Fruit fly (Drosophila melanogaster): ENCODE data around the gene CG32797.

The CG32797 gene

dm6 chrX:2425755-2426154 lies at the start of gene CG32797:
TSS of gene CG32797 (minus strand) at chrX:2425855.
- TF ChIP-seq ovo (GFP tag; optimal IDR thresholded peaks at IDR 0.05) (no peak), CG14711 (tag; optimal IDR thresholded peaks at IDR 0.05) (no peak), CG1620 (GFP tag; optimal IDR thresholded peaks at IDR 0.05) (no peak), CG11617 (GFP tag; optimal IDR thresholded peaks at IDR 0.05) (no peak), Crg-1 (GFP tag; optimal IDR thresholded peaks at IDR 0.05) (no peak), pad (GFP tag; optimal IDR thresholded peaks at IDR 0.05) (no peak)

- TF ChIP-seq CG14711 (tag; optimal IDR thresholded peaks at IDR 0.05) (no peak), CG7101 (tag; optimal IDR thresholded peaks at IDR 0.05) (no peak), toe (GFP tag; optimal IDR thresholded peaks at IDR 0.05) (no peak), bab1 (GFP tag; optimal IDR thresholded peaks at IDR 0.05) (no peak), tj (GFP tag; optimal IDR thresholded peaks at IDR 0.05) (no peak), Mnt (GFP tag; optimal IDR thresholded peaks at IDR 0.05) (no peak), CG12768 (GFP tag; optimal IDR thresholded peaks at IDR 0.05) (no peak), cic (GFP tag; optimal IDR thresholded peaks at IDR 0.05) (no peak), CG33017 (tag; optimal IDR thresholded peaks at IDR 0.05) (no peak), cnc (optimal IDR thresholded peaks at IDR 0.05) (no peak), kay (GFP tag; ENCODE audit: borderline replicate concordance) (no peak), Clk (GFP tag; optimal IDR thresholded peaks at IDR 0.05) (no peak), Hr96 (GFP tag; optimal IDR thresholded peaks at IDR 0.05) (no peak), CG5204 (GFP tag; optimal IDR thresholded peaks at IDR 0.05) (no peak), Crg-1 (GFP tag; optimal IDR thresholded peaks at IDR 0.05) (no peak), CG11617 (GFP tag; optimal IDR thresholded peaks at IDR 0.05) (no peak), pad (GFP tag; optimal IDR thresholded peaks at IDR 0.05) (no peak)
Measured at dm6 chrX:2469843-2470442, 44.3 kb upstream of the CG32797 start, which contains the start of gene boi. TSS of gene boi (minus strand) at chrX:2470043.

- TF ChIP-seq CG33017 (tag; optimal IDR thresholded peaks at IDR 0.05) = no peak
- TF ChIP-seq CG11617 (GFP tag; optimal IDR thresholded peaks at IDR 0.05) = no peak
- no peak for TF ChIP-seq toe (GFP tag; optimal IDR thresholded peaks at IDR 0.05)
- TF ChIP-seq kay (GFP tag; ENCODE audit: borderline replicate concordance) = no peak
- TF ChIP-seq Clk (GFP tag; optimal IDR thresholded peaks at IDR 0.05) = no peak
- TF ChIP-seq CG7101 (tag; optimal IDR thresholded peaks at IDR 0.05) = no peak
- no peak for TF ChIP-seq CG12768 (GFP tag; optimal IDR thresholded peaks at IDR 0.05)
- TF ChIP-seq bab1 (GFP tag; optimal IDR thresholded peaks at IDR 0.05) = no peak
- TF ChIP-seq CG7045 (GFP tag; optimal IDR thresholded peaks at IDR 0.05) = no peak
- no peak for TF ChIP-seq ovo (GFP tag; optimal IDR thresholded peaks at IDR 0.05)
- TF ChIP-seq Crg-1 (GFP tag; optimal IDR thresholded peaks at IDR 0.05) = no peak
Measured at dm6 chrX:2468576-2468975, 42.9 kb upstream of the CG32797 start.

dm6 chrX:2466919-2467318 lies 41.3 kb upstream of the CG32797 start:
- TF ChIP-seq bab1 (GFP tag; optimal IDR thresholded peaks at IDR 0.05) (no peak), CG12768 (GFP tag; optimal IDR thresholded peaks at IDR 0.05) (no peak), cnc (optimal IDR thresholded peaks at IDR 0.05) (no peak), CG33017 (tag; optimal IDR thresholded peaks at IDR 0.05) (no peak), ovo (GFP tag; optimal IDR thresholded peaks at IDR 0.05) (no peak), CG5204 (GFP tag; optimal IDR thresholded peaks at IDR 0.05) (no peak)

dm6 chrX:2465687-2466086 lies 40.0 kb upstream of the CG32797 start:
- TF ChIP-seq CG11617 (GFP tag; optimal IDR thresholded peaks at IDR 0.05) (no peak), CG12768 (GFP tag; optimal IDR thresholded peaks at IDR 0.05) (no peak), Clk (GFP tag; optimal IDR thresholded peaks at IDR 0.05) (no peak), CG5204 (GFP tag; optimal IDR thresholded peaks at IDR 0.05) (no peak), toe (GFP tag; optimal IDR thresholded peaks at IDR 0.05) (no peak)

- TF ChIP-seq CG11617 (GFP tag; optimal IDR thresholded peaks at IDR 0.05) (no peak), cnc (optimal IDR thresholded peaks at IDR 0.05) (no peak), Hr96 (GFP tag; optimal IDR thresholded peaks at IDR 0.05) (no peak), CG33017 (tag; optimal IDR thresholded peaks at IDR 0.05) (no peak), pad (GFP tag; optimal IDR thresholded peaks at IDR 0.05) (no peak), CG14711 (tag; optimal IDR thresholded peaks at IDR 0.05) (no peak), CG12768 (GFP tag; optimal IDR thresholded peaks at IDR 0.05) (no peak), cic (GFP tag; optimal IDR thresholded peaks at IDR 0.05) (no peak), toe (GFP tag; optimal IDR thresholded peaks at IDR 0.05) (no peak), tj (GFP tag; optimal IDR thresholded peaks at IDR 0.05) (no peak), kay (GFP tag; ENCODE audit: borderline replicate concordance) (no peak)
Measured at dm6 chrX:2464189-2464588, 38.5 kb upstream of the CG32797 start.

dm6 chrX:2462919-2463544 lies 37.4 kb upstream of the CG32797 start:
- TF ChIP-seq tj (GFP tag; optimal IDR thresholded peaks at IDR 0.05) (no peak), toe (GFP tag; optimal IDR thresholded peaks at IDR 0.05) (no peak), cic (GFP tag; optimal IDR thresholded peaks at IDR 0.05) (no peak)

Data from whole organism, adult.